Worm (Caenorhabditis elegans) whole organism, L2 larva: ENCODE measurements around the gene srv-11.

ENCODE experiments used
- ama-1 ChIP-seq: fragments of 150-350 bp; optimal IDR thresholded peaks from 2 replicates; lab custom pipeline; 2018; ENCODE audit warnings: inconsistent platforms
- crh-2 ChIP-seq: sonication (generic microtip); optimal IDR thresholded peaks from 2 replicates; lab custom pipeline; 2017; ENCODE audit warnings: missing biosample characterization, missing genetic modification characterization
- fos-1 ChIP-seq: fragments of 150-350 bp; optimal IDR thresholded peaks from 2 replicates; lab custom pipeline; 2014; ENCODE audit warnings: missing biosample characterization, missing genetic modification characterization
- lin-39 ChIP-seq: fragments of 150-350 bp; optimal IDR thresholded peaks from 2 replicates; lab custom pipeline; 2014; ENCODE audit warnings: missing biosample characterization, missing genetic modification reagents, missing genetic modification characterization
- nhr-237 ChIP-seq: fragments of 150-350 bp; optimal IDR thresholded peaks from 2 replicates; lab custom pipeline; 2014; ENCODE audit warnings: missing biosample characterization, missing genetic modification characterization
- nhr-6 ChIP-seq: fragments of 150-350 bp; optimal IDR thresholded peaks from 2 replicates; lab custom pipeline; 2014; ENCODE audit warnings: missing biosample characterization, missing genetic modification characterization
- nhr-77 ChIP-seq: fragments of 150-350 bp; optimal IDR thresholded peaks from 2 replicates; lab custom pipeline; 2014; ENCODE audit warnings: missing biosample characterization, missing genetic modification characterization
- snpc-4 ChIP-seq: fragments of 150-350 bp; optimal IDR thresholded peaks from 2 replicates; lab custom pipeline; 2014; ENCODE audit warnings: missing biosample characterization, missing genetic modification characterization

ce11 chrIV:16176808-16177207 is 44.7 kb downstream of the srv-11 start:
- TF ChIP-seq crh-2 (no peak), ama-1 (lab: Kevin White, UChicago) (no peak), lin-39 (tag; lab: Kevin White, UChicago) (no peak), nhr-77 (tag; lab: Kevin White, UChicago) (no peak), nhr-237 (no peak), snpc-4 (tag; lab: Kevin White, UChicago) (no peak), fos-1 (tag; lab: Kevin White, UChicago) (no peak), nhr-6 (no peak)
